Worm (Caenorhabditis elegans) whole organism, L4 larva: ENCODE measurements around the gene srd-38.

Experiments
- F37D6.2 ChIP-seq: sonication (generic microtip); optimal IDR thresholded peaks from 2 replicates; lab custom pipeline; 2016; ENCODE audit warnings: mild to moderate bottlenecking, missing genetic modification characterization, missing compliant biosample characterization
- T26A8.4 ChIP-seq: fragments of 200-800 bp; sonication (Bioruptor generic); IDR thresholded peaks from 2 replicates; pipeline ENCODE4 v1.3.6; 2022; ENCODE audit warnings: missing genetic modification characterization, missing compliant biosample characterization
- Y75B8A.6 ChIP-seq: fragments of 200-800 bp; sonication (Bioruptor generic); IDR thresholded peaks from 2 replicates; pipeline ENCODE4 v1.3.6; 2022; ENCODE audit warnings: missing genetic modification reagents, missing genetic modification characterization, missing compliant biosample characterization
- ZK546.5 ChIP-seq, 2 experiments: sonication (generic microtip); optimal IDR thresholded peaks; 2 replicates each; lab custom pipeline; 2017; ENCODE audit warnings: missing biosample characterization in 2 of 2, missing genetic modification characterization in 2 of 2
- aha-1 ChIP-seq: fragments of 150-350 bp; peaks from one replicate; lab custom pipeline; 2014; ENCODE audit warnings: missing biosample characterization, missing genetic modification characterization
- attf-4 ChIP-seq: sonication (generic microtip); optimal IDR thresholded peaks from 3 replicates; lab custom pipeline; 2017; ENCODE audit warnings: missing biosample characterization, missing genetic modification characterization
- ceh-20 ChIP-seq: fragments of 200-800 bp; sonication (Bioruptor generic); IDR thresholded peaks from 2 replicates; pipeline ENCODE4 v1.3.6; 2022; ENCODE audit warnings: missing genetic modification reagents, missing genetic modification characterization, missing compliant biosample characterization
- ceh-82 ChIP-seq: sonication (generic microtip); optimal IDR thresholded peaks from 2 replicates; lab custom pipeline; 2017; ENCODE audit warnings: missing biosample characterization, missing genetic modification characterization
- cey-2 ChIP-seq: sonication (generic microtip); optimal IDR thresholded peaks from 3 replicates; lab custom pipeline; 2017; ENCODE audit warnings: missing genetic modification characterization, mild to moderate bottlenecking, missing compliant biosample characterization, antibody characterized with exemption, borderline replicate concordance; ENCODE audit not compliant: insufficient read depth
- daf-12 ChIP-seq: fragments of 150-350 bp; optimal IDR thresholded peaks from 2 replicates; lab custom pipeline; 2014; ENCODE audit warnings: missing biosample characterization, missing genetic modification reagents, missing genetic modification characterization
- daf-8 ChIP-seq: fragments of 200-800 bp; sonication (Bioruptor generic); IDR thresholded peaks from 2 replicates; pipeline ENCODE4 v1.3.6; 2022; ENCODE audit warnings: missing genetic modification characterization, missing compliant biosample characterization
- dve-1 ChIP-seq: sonication (generic microtip); optimal IDR thresholded peaks from 2 replicates; lab custom pipeline; 2017; ENCODE audit warnings: antibody characterized with exemption, mild to moderate bottlenecking, missing genetic modification characterization, missing compliant biosample characterization; ENCODE audit not compliant: insufficient read depth
- gei-8 ChIP-seq: fragments of 200-800 bp; sonication (Bioruptor generic); optimal IDR thresholded peaks from 2 replicates; lab custom pipeline; 2018; ENCODE audit warnings: mild to moderate bottlenecking, missing genetic modification characterization, missing compliant biosample characterization
- hif-1 ChIP-seq, 2 experiments: sonication (generic microtip); optimal IDR thresholded peaks; 2 replicates each; lab custom pipeline; 2016 to 2017; ENCODE audit warnings: missing compliant biosample characterization in 2 of 2, missing genetic modification characterization in 2 of 2, missing genetic modification reagents in 2 of 2, missing genotype in 2 of 2, mild to moderate bottlenecking in 1 of 2
- hlh-11 ChIP-seq: fragments of 200-800 bp; sonication (Bioruptor generic); optimal IDR thresholded peaks from 2 replicates; lab custom pipeline; 2018; ENCODE audit warnings: mild to moderate bottlenecking, missing genetic modification characterization, missing compliant biosample characterization
- hlh-30 ChIP-seq: sonication (generic microtip); optimal IDR thresholded peaks from 2 replicates; lab custom pipeline; 2017; ENCODE audit warnings: antibody characterized with exemption, mild to moderate bottlenecking, missing genetic modification characterization, missing compliant biosample characterization; ENCODE audit not compliant: insufficient read depth
- hmg-1.1 ChIP-seq: fragments of 200-800 bp; sonication (Bioruptor generic); IDR thresholded peaks from 2 replicates; pipeline ENCODE4 v1.3.6; 2022; ENCODE audit warnings: missing genetic modification reagents, missing genetic modification characterization, missing compliant biosample characterization
- jun-1 ChIP-seq: fragments of 150-350 bp; optimal IDR thresholded peaks from 2 replicates; lab custom pipeline; 2014; ENCODE audit warnings: missing biosample characterization, missing genetic modification reagents, missing genetic modification characterization
- lin-13 ChIP-seq: fragments of 150-350 bp; optimal IDR thresholded peaks from 2 replicates; lab custom pipeline; 2014; ENCODE audit warnings: missing biosample characterization, missing genetic modification reagents, missing genetic modification characterization
- lsy-2 ChIP-seq, 2 experiments: fragments of 150-350 bp in 1 of 2; sonication (generic microtip) in 1 of 2; optimal IDR thresholded peaks; 2 replicates each; lab custom pipeline; 2014 to 2017; ENCODE audit warnings: missing biosample characterization in 2 of 2, missing genetic modification characterization in 2 of 2
- madf-5 ChIP-seq, 2 experiments: fragments of 200-800 bp; sonication (Bioruptor generic); IDR thresholded peaks; 2 replicates each; pipeline ENCODE4 v1.3.6; 2022; ENCODE audit warnings: missing compliant biosample characterization in 2 of 2, missing genetic modification characterization in 2 of 2
- mdl-1 ChIP-seq, 2 experiments: fragments of 150-350 bp in 1 of 2; sonication (generic microtip) in 1 of 2; optimal IDR thresholded peaks; 2 replicates each; lab custom pipeline; 2014 to 2017; ENCODE audit warnings: missing biosample characterization in 2 of 2, missing genetic modification characterization in 2 of 2
- mdt-29 ChIP-seq: fragments of 200-800 bp; sonication (Bioruptor generic); IDR thresholded peaks from 2 replicates; pipeline ENCODE4 v1.3.6; 2022; ENCODE audit warnings: missing genetic modification reagents, missing genetic modification characterization, missing compliant biosample characterization
- mep-1 ChIP-seq: fragments of 150-350 bp; sonication (generic microtip); optimal IDR thresholded peaks from 3 replicates; lab custom pipeline; 2014; ENCODE audit warnings: missing biosample characterization, missing genetic modification characterization
- mes-2 ChIP-seq: sonication (generic microtip); optimal IDR thresholded peaks from 2 replicates; lab custom pipeline; 2016; ENCODE audit warnings: missing genotype, mild to moderate bottlenecking, missing genetic modification characterization, missing compliant biosample characterization; ENCODE audit not compliant: poor library complexity, severe bottlenecking
- nhr-10 ChIP-seq: fragments of 150-350 bp; optimal IDR thresholded peaks from 2 replicates; lab custom pipeline; 2014; ENCODE audit warnings: missing biosample characterization, missing genetic modification characterization
- nhr-11 ChIP-seq: fragments of 150-350 bp; optimal IDR thresholded peaks from 2 replicates; lab custom pipeline; 2014; ENCODE audit warnings: missing biosample characterization, missing genetic modification characterization
- nhr-111 ChIP-seq: fragments of 200-800 bp; sonication (Bioruptor generic); optimal IDR thresholded peaks from 2 replicates; lab custom pipeline; 2018; ENCODE audit warnings: mild to moderate bottlenecking, missing genetic modification characterization, missing compliant biosample characterization
- nhr-237 ChIP-seq: sonication (generic microtip); optimal IDR thresholded peaks from 2 replicates; lab custom pipeline; 2017; ENCODE audit warnings: missing biosample characterization, missing genetic modification characterization
- nhr-28 ChIP-seq: fragments of 150-350 bp; optimal IDR thresholded peaks from 2 replicates; lab custom pipeline; 2014; ENCODE audit warnings: missing biosample characterization, missing genetic modification characterization
- nhr-41 ChIP-seq: fragments of 200-800 bp; sonication (Bioruptor generic); IDR thresholded peaks from 2 replicates; pipeline ENCODE4 v1.3.6; 2022; ENCODE audit warnings: missing genetic modification reagents, missing genetic modification characterization, missing compliant biosample characterization
- nhr-42 ChIP-seq: fragments of 200-800 bp; sonication (Bioruptor generic); IDR thresholded peaks from 2 replicates; pipeline ENCODE4 v1.3.6; 2022; ENCODE audit warnings: missing genetic modification characterization, missing compliant biosample characterization
- pqm-1 ChIP-seq: sonication (generic microtip); optimal IDR thresholded peaks from 2 replicates; lab custom pipeline; 2017; ENCODE audit warnings: missing biosample characterization, missing genetic modification characterization
- saeg-2 ChIP-seq: fragments of 200-800 bp; sonication (Bioruptor generic); IDR thresholded peaks from 2 replicates; pipeline ENCODE4 v1.3.6; 2022; ENCODE audit warnings: missing genetic modification reagents, missing genetic modification characterization, missing compliant biosample characterization
- sdz-12 ChIP-seq: fragments of 200-800 bp; sonication (Bioruptor generic); optimal IDR thresholded peaks from 2 replicates; lab custom pipeline; 2018; ENCODE audit warnings: mild to moderate bottlenecking, missing genetic modification characterization, missing compliant biosample characterization
- tag-97 ChIP-seq: fragments of 200-800 bp; sonication (Bioruptor generic); IDR thresholded peaks from 2 replicates; pipeline ENCODE4 v1.3.6; 2022; ENCODE audit warnings: missing genetic modification characterization, missing compliant biosample characterization
- unc-130 ChIP-seq: sonication (generic microtip); optimal IDR thresholded peaks from 2 replicates; lab custom pipeline; 2016; ENCODE audit warnings: missing genetic modification reagents, missing genetic modification characterization, missing compliant biosample characterization
- unc-62 ChIP-seq, 3 experiments: fragments of 150-350 bp in 1 of 3; sonication (generic microtip); optimal IDR thresholded peaks in 2 of 3; peaks in 1 of 3; 1 replicate in 1 of 3; 2 replicates in 2 of 3; lab custom pipeline; 2014 to 2017; ENCODE audit warnings: missing biosample characterization in 3 of 3, missing genetic modification characterization in 3 of 3, missing genetic modification reagents in 3 of 3, missing genotype in 1 of 3
- zfp-3 ChIP-seq: fragments of 200-800 bp; sonication (Bioruptor generic); conservative IDR thresholded peaks from 2 replicates; pipeline ENCODE4 v1.3.6; 2022; ENCODE audit warnings: missing genetic modification reagents, missing genetic modification characterization, missing compliant biosample characterization
- zip-11 ChIP-seq: fragments of 200-800 bp; sonication (Bioruptor generic); IDR thresholded peaks from 2 replicates; pipeline ENCODE4 v1.3.6; 2022; ENCODE audit warnings: missing genetic modification characterization, missing compliant biosample characterization
- ztf-11 ChIP-seq: fragments of 150-350 bp; optimal IDR thresholded peaks from 2 replicates; lab custom pipeline; 2014; ENCODE audit warnings: missing biosample characterization, missing genetic modification characterization
- ztf-7 ChIP-seq: fragments of 150-350 bp; optimal IDR thresholded peaks from 2 replicates; lab custom pipeline; 2014; ENCODE audit warnings: missing biosample characterization, missing genetic modification characterization

The srd-38 gene

ce11 chrX:13311641-13312423, 20.2 kb downstream of the srd-38 start, which contains the start of gene F46G10.1 (continued):
- TF ChIP-seq ceh-20 (GFP tag; lab: Robert Waterston, UW), result no peak
- no peak for TF ChIP-seq daf-8 (GFP tag; lab: Robert Waterston, UW)
- peak; percentile 73 for TF ChIP-seq pqm-1
- TF ChIP-seq hif-1 (tag; optimal IDR thresholded peaks at IDR 0.05; lab: Kevin White, UChicago), result no peak
- TF ChIP-seq unc-62 (GFP tag; optimal IDR thresholded peaks at IDR 0.05 in 1 of 2; lab: Kevin White, UChicago), result peak in 1 of 2 experiments; percentile 1
- no peak for TF ChIP-seq unc-62 (tag; optimal IDR thresholded peaks at IDR 0.05; lab: Kevin White, UChicago)
- TF ChIP-seq nhr-28 (tag; lab: Kevin White, UChicago), result peak; percentile 58
- TF ChIP-seq saeg-2 (GFP tag; lab: Robert Waterston, UW), result no peak

ce11 chrX:13315093-13315492, 23.5 kb downstream of the srd-38 start:
- TF ChIP-seq nhr-28 (tag; lab: Kevin White, UChicago) (peak; percentile 94), nhr-11 (tag; lab: Kevin White, UChicago) (no peak), lin-13 (GFP tag; lab: Kevin White, UChicago) (no peak), gei-8 (GFP tag; lab: Kevin White, UChicago) (no peak), tag-97 (GFP tag; lab: Robert Waterston, UW) (no peak), aha-1 (no peak), nhr-42 (GFP tag; lab: Robert Waterston, UW) (no peak), zip-11 (GFP tag; lab: Robert Waterston, UW) (no peak), madf-5 (GFP tag; IDR thresholded peaks at IDR 0.05; lab: Robert Waterston, UW) (no peak), hif-1 (tag; optimal IDR thresholded peaks at IDR 0.05; lab: Kevin White, UChicago) (no peak), hlh-30 (tag; lab: Kevin White, UChicago) (peak; percentile 72), sdz-12 (no peak), ZK546.5 (tag; optimal IDR thresholded peaks at IDR 0.05; lab: Kevin White, UChicago) (no peak), ztf-7 (tag; lab: Kevin White, UChicago) (no peak), zfp-3 (GFP tag; lab: Robert Waterston, UW) (no peak), unc-62 (GFP tag; optimal IDR thresholded peaks at IDR 0.05 in 1 of 2; lab: Kevin White, UChicago) (peak in 1 of 2 experiments; percentile 54), unc-62 (tag; optimal IDR thresholded peaks at IDR 0.05; lab: Kevin White, UChicago) (no peak), ceh-20 (GFP tag; lab: Robert Waterston, UW) (no peak), unc-130 (no peak), ztf-11 (tag; lab: Kevin White, UChicago) (no peak), mdl-1 (tag; optimal IDR thresholded peaks at IDR 0.05; lab: Kevin White, UChicago) (peak in 1 of 2 experiments; percentile 35), nhr-237 (tag; lab: Kevin White, UChicago) (no peak), T26A8.4 (GFP tag; lab: Robert Waterston, UW) (no peak), mep-1 (tag; lab: Kevin White, UChicago) (peak; percentile 5), F37D6.2 (tag; lab: Kevin White, UChicago) (no peak), hlh-11 (tag; lab: Kevin White, UChicago) (peak; percentile 35), nhr-41 (GFP tag; lab: Robert Waterston, UW) (no peak), nhr-10 (tag; lab: Kevin White, UChicago) (no peak), lsy-2 (tag; optimal IDR thresholded peaks at IDR 0.05; lab: Kevin White, UChicago) (no peak), nhr-111 (GFP tag; lab: Kevin White, UChicago) (no peak), attf-4 (tag; lab: Kevin White, UChicago) (no peak), mdt-29 (no peak), dve-1 (tag; lab: Kevin White, UChicago) (no peak), daf-12 (tag; lab: Kevin White, UChicago) (no peak), mes-2 (tag; lab: Kevin White, UChicago) (no peak), cey-2 (no peak), hmg-1.1 (GFP tag; lab: Robert Waterston, UW) (no peak), Y75B8A.6 (GFP tag; lab: Robert Waterston, UW) (no peak), jun-1 (tag; lab: Kevin White, UChicago) (no peak), ceh-82 (tag; lab: Kevin White, UChicago) (no peak)
